Fruit fly (Drosophila melanogaster): Measurements from ENCODE around the gene bgm.

Gene bgm

dm6 chr2L:14021646-14022129 is 8.9 kb downstream of the bgm start (continued):
- TF ChIP-seq sima (GFP tag; optimal IDR thresholded peaks at IDR 0.05) (no peak), NFAT (GFP tag; IDR thresholded peaks at IDR 0.05) (no peak), rib (GFP tag; IDR thresholded peaks at IDR 0.05) (peak; percentile 74), Trl (optimal IDR thresholded peaks at IDR 0.05) (peak in 1 of 2 experiments; percentile 12), Trl (GFP tag; optimal IDR thresholded peaks at IDR 0.05) (no peak), zen2 (GFP tag; IDR thresholded peaks at IDR 0.05; ENCODE audit: partially characterized antibody) (0 out of 3 replicates have a peak, but pooled peaks have one; percentile 46), NC2β (GFP tag; optimal IDR thresholded peaks at IDR 0.05) (no peak), nom (GFP tag; optimal IDR thresholded peaks at IDR 0.05) (no peak), Dref (GFP tag; IDR thresholded peaks at IDR 0.05) (no peak), gcm (GFP tag; optimal IDR thresholded peaks at IDR 0.05) (no peak), CG11247 (GFP tag; IDR thresholded peaks at IDR 0.05) (no peak), abd-A (tag; optimal IDR thresholded peaks at IDR 0.05) (peak; percentile 99), HLH4C (GFP tag; IDR thresholded peaks at IDR 0.05; ENCODE audit: partially characterized antibody) (peak; percentile 28; the same call in 1 of the 3 replicates), CG1792 (GFP tag; optimal IDR thresholded peaks at IDR 0.05) (no peak), sd (tag; optimal IDR thresholded peaks at IDR 0.05) (no peak), mirr (GFP tag; optimal IDR thresholded peaks at IDR 0.05) (peak; percentile 98), Scr (GFP tag; IDR thresholded peaks at IDR 0.05; ENCODE audit: partially characterized antibody) (peak; percentile 13), CG12236 (GFP tag; optimal IDR thresholded peaks at IDR 0.05) (no peak), Meics (GFP tag; optimal IDR thresholded peaks at IDR 0.05) (no peak), CG6791 (GFP tag; IDR thresholded peaks at IDR 0.05; ENCODE audit: partially characterized antibody) (peak; percentile 91), Dad (GFP tag; optimal IDR thresholded peaks at IDR 0.05) (peak; percentile 8), crol (GFP tag; IDR thresholded peaks at IDR 0.05) (peak; percentile 99), CG14441 (GFP tag; IDR thresholded peaks at IDR 0.05) (0 out of 2 replicates have a peak, but pooled peaks have one; percentile 0), ERR (GFP tag; optimal IDR thresholded peaks at IDR 0.05) (peak; percentile 26), CG12071 (GFP tag; optimal IDR thresholded peaks at IDR 0.05) (no peak), zfh2 (GFP tag; optimal IDR thresholded peaks at IDR 0.05) (no peak), Opbp (GFP tag; IDR thresholded peaks at IDR 0.05; ENCODE audit: partially characterized antibody) (0 out of 3 replicates have a peak, but pooled peaks have one; percentile 27), ewg (GFP tag; optimal IDR thresholded peaks at IDR 0.05) (no peak), nmo (GFP tag; optimal IDR thresholded peaks at IDR 0.05) (no peak), vnd (GFP tag; IDR thresholded peaks at IDR 0.05; ENCODE audit: partially characterized antibody) (0 out of 3 replicates have a peak, but pooled peaks have one; percentile 19), z (GFP tag; IDR thresholded peaks at IDR 0.05) (0 out of 3 replicates have a peak, but pooled peaks have one; percentile 48), CG34376 (GFP tag; optimal IDR thresholded peaks at IDR 0.05) (peak; percentile 79), CG2678 (tag; optimal IDR thresholded peaks at IDR 0.05) (no peak), CG7987 (GFP tag; optimal IDR thresholded peaks at IDR 0.05) (peak; percentile 63), ssp (GFP tag; IDR thresholded peaks at IDR 0.05) (no peak), CG2129 (GFP tag; IDR thresholded peaks at IDR 0.05; ENCODE audit: partially characterized antibody) (0 out of 2 replicates have a peak, but pooled peaks have one; percentile 14), CG17912 (GFP tag; optimal IDR thresholded peaks at IDR 0.05) (peak; percentile 4), Aef1 (GFP tag; IDR thresholded peaks at IDR 0.05) (0 out of 3 replicates have a peak, but pooled peaks have one; percentile 8), Mes4 (GFP tag; optimal IDR thresholded peaks at IDR 0.05) (no peak), cg (GFP tag; optimal IDR thresholded peaks at IDR 0.05) (peak; percentile 91), CG15479 (GFP tag; optimal IDR thresholded peaks at IDR 0.05) (peak; percentile 44), pros (GFP tag; optimal IDR thresholded peaks at IDR 0.05) (peak; percentile 70), btn (GFP tag; optimal IDR thresholded peaks at IDR 0.05) (peak; percentile 23), CG12769 (tag; optimal IDR thresholded peaks at IDR 0.05) (peak; percentile 96), tna (GFP tag; IDR thresholded peaks at IDR 0.05; ENCODE audit: partially characterized antibody) (peak; percentile 68), Ptx1 (GFP tag; IDR thresholded peaks at IDR 0.05) (no peak), hbn (GFP tag; IDR thresholded peaks at IDR 0.05; ENCODE audit: partially characterized antibody) (peak; percentile 27; the same call in 1 of the 2 replicates), stwl (tag; optimal IDR thresholded peaks at IDR 0.05) (no peak), ab (GFP tag; optimal IDR thresholded peaks at IDR 0.05) (peak; percentile 21)

All from whole organism, embryonic.